Worm (Caenorhabditis elegans) whole organism, young adult: ENCODE results near the gene F37A8.5.

Experiments
- hlh-12 ChIP-seq: sonication (generic microtip); optimal IDR thresholded peaks from 2 replicates; lab custom pipeline; 2016; ENCODE audit warnings: missing genetic modification characterization, missing compliant biosample characterization
- lir-1 ChIP-seq: fragments of 200-800 bp; sonication (Bioruptor generic); conservative IDR thresholded peaks from 2 replicates; pipeline ENCODE4 v1.3.6; 2022; ENCODE audit warnings: missing genetic modification reagents, missing genetic modification characterization, missing compliant biosample characterization
- nhr-120 ChIP-seq: fragments of 200-800 bp; sonication (Bioruptor generic); IDR thresholded peaks from 2 replicates; pipeline ENCODE4 v1.3.6; 2022; ENCODE audit warnings: missing genetic modification characterization, missing compliant biosample characterization
- zim-3 ChIP-seq: sonication (generic microtip); optimal IDR thresholded peaks from 2 replicates; lab custom pipeline; 2017; ENCODE audit warnings: mild to moderate bottlenecking, missing genetic modification characterization, moderate library complexity, missing compliant biosample characterization
- ztf-26 ChIP-seq: sonication (generic microtip); optimal IDR thresholded peaks from 2 replicates; lab custom pipeline; 2017; ENCODE audit warnings: missing genetic modification characterization, missing compliant biosample characterization

- TF ChIP-seq lir-1 (GFP tag; lab: Robert Waterston, UW) (no peak), nhr-120 (no peak), ztf-26 (tag; lab: Kevin White, UChicago) (no peak), zim-3 (tag; lab: Kevin White, UChicago) (no peak), hlh-12 (tag; lab: Kevin White, UChicago) (no peak)
Measured at ce11 chrIII:3975008-3975407, 18.6 kb downstream of the F37A8.5 start.
